Worm (Caenorhabditis elegans): Measurements from ENCODE around the gene C16C8.4.
"Not testable (repeated sequence)": the region's sequence is repeated elsewhere in the genome, so short reads cannot be mapped to it uniquely, and the experiment has no call there.

DNA sequence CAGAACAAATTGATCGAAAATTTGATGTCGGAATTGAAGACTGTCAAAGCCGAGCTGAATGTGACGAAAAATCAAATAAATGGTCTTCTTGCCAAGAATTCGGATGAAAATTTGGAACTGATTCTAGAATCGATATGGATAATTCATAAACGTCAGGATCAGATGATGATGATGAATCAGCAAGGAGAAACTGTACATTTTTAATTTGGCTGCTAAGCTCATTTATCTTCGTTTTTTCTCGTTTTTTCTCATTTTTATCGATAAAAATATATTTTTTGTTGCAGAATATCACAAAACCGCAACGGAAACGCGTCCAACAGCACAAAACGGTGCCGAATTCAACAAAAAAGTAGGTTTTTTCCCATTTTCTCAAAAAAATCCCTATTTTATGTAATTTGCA is 5.3 kb upstream of the C16C8.4 start, which contains the start of gene C16C8.14:
- not testable (repeated sequence) for TF ChIP-seq med-1 (GFP tag; optimal IDR thresholded peaks at IDR 0.05; ENCODE audit: insufficient read depth); flt-1 (GFP tag; IDR thresholded peaks at IDR 0.05); ztf-29 (GFP tag; IDR thresholded peaks at IDR 0.05); ref-1 (GFP tag; conservative IDR thresholded peaks at IDR 0.05); ztf-23 (GFP tag; IDR thresholded peaks at IDR 0.05); T22C8.4 (GFP tag; IDR thresholded peaks at IDR 0.05)
